Worm (Caenorhabditis elegans): Measurements from ENCODE around the gene sre-10.

Gene sre-10

ce11 chrV:7132248-7132647 is at the start of gene sre-10:
sre-10 (plus strand) TSS chrV:7132548.
- TF ChIP-seq W03F9.2 (tag; optimal IDR thresholded peaks at IDR 0.05) (no peak), dao-5 (tag; optimal IDR thresholded peaks at IDR 0.05) (no peak), him-1 (tag; optimal IDR thresholded peaks at IDR 0.05) (no peak)

ce11 chrV:7084612-7085139 is 47.7 kb upstream of the sre-10 start, which contains the start of gene mys-1:
mys-1 (minus strand) TSS chrV:7084662.
- TF ChIP-seq W03F9.2 (tag; optimal IDR thresholded peaks at IDR 0.05) (peak; percentile 55), dao-5 (tag; optimal IDR thresholded peaks at IDR 0.05) (no peak), him-1 (tag; optimal IDR thresholded peaks at IDR 0.05) (peak; percentile 0)

- no peak for TF ChIP-seq him-1 (tag; optimal IDR thresholded peaks at IDR 0.05)
- TF ChIP-seq W03F9.2 (tag; optimal IDR thresholded peaks at IDR 0.05): no peak
- no peak for TF ChIP-seq dao-5 (tag; optimal IDR thresholded peaks at IDR 0.05)
Measured at ce11 chrV:7085518-7086104, 46.7 kb upstream of the sre-10 start, which contains the start of gene VC5.2. VC5.2 (plus strand) TSS chrV:7085956.

ce11 chrV:7087340-7087739 is 45.0 kb upstream of the sre-10 start:
- TF ChIP-seq dao-5 (tag; optimal IDR thresholded peaks at IDR 0.05) (no peak), W03F9.2 (tag; optimal IDR thresholded peaks at IDR 0.05) (no peak), him-1 (tag; optimal IDR thresholded peaks at IDR 0.05) (no peak)

- TF ChIP-seq dao-5 (tag; optimal IDR thresholded peaks at IDR 0.05) (no peak), W03F9.2 (tag; optimal IDR thresholded peaks at IDR 0.05) (peak; percentile 7)
Measured at ce11 chrV:7089217-7089616, 43.1 kb upstream of the sre-10 start.

- TF ChIP-seq W03F9.2 (tag; optimal IDR thresholded peaks at IDR 0.05): no peak
- TF ChIP-seq him-1 (tag; optimal IDR thresholded peaks at IDR 0.05): no peak
- TF ChIP-seq dao-5 (tag; optimal IDR thresholded peaks at IDR 0.05): no peak
Measured at ce11 chrV:7091287-7091686, 41.1 kb upstream of the sre-10 start, which contains the start of gene nhr-286. nhr-286 (minus strand) TSS chrV:7091610.

- no peak for TF ChIP-seq dao-5 (tag; optimal IDR thresholded peaks at IDR 0.05)
- peak; percentile 42 for TF ChIP-seq W03F9.2 (tag; optimal IDR thresholded peaks at IDR 0.05)
- no peak for TF ChIP-seq him-1 (tag; optimal IDR thresholded peaks at IDR 0.05)
Measured at ce11 chrV:7093720-7094401, 38.5 kb upstream of the sre-10 start, which contains the start of gene nhr-135. nhr-135 (minus strand) TSS chrV:7093770.

ce11 chrV:7095254-7095990 is 36.9 kb upstream of the sre-10 start:
- TF ChIP-seq him-1 (tag; optimal IDR thresholded peaks at IDR 0.05) (no peak), W03F9.2 (tag; optimal IDR thresholded peaks at IDR 0.05) (no peak), dao-5 (tag; optimal IDR thresholded peaks at IDR 0.05) (no peak)

- TF ChIP-seq W03F9.2 (tag; optimal IDR thresholded peaks at IDR 0.05): no peak
- no peak for TF ChIP-seq him-1 (tag; optimal IDR thresholded peaks at IDR 0.05)
- TF ChIP-seq dao-5 (tag; optimal IDR thresholded peaks at IDR 0.05): no peak
Measured at ce11 chrV:7096129-7096730, 36.1 kb upstream of the sre-10 start.

ce11 chrV:7096811-7097210 is 35.5 kb upstream of the sre-10 start:
- no peak for TF ChIP-seq dao-5 (tag; optimal IDR thresholded peaks at IDR 0.05)
- TF ChIP-seq him-1 (tag; optimal IDR thresholded peaks at IDR 0.05): no peak
- no peak for TF ChIP-seq W03F9.2 (tag; optimal IDR thresholded peaks at IDR 0.05)

ce11 chrV:7103247-7103646 is 29.1 kb upstream of the sre-10 start, which contains the start of gene odr-2:
odr-2 (plus strand) TSS chrV:7103547.
- no peak for TF ChIP-seq him-1 (tag; optimal IDR thresholded peaks at IDR 0.05)
- no peak for TF ChIP-seq dao-5 (tag; optimal IDR thresholded peaks at IDR 0.05)
- TF ChIP-seq W03F9.2 (tag; optimal IDR thresholded peaks at IDR 0.05): no peak

ce11 chrV:7106499-7107152 is 25.7 kb upstream of the sre-10 start:
- peak; percentile 17 for TF ChIP-seq him-1 (tag; optimal IDR thresholded peaks at IDR 0.05)
- no peak for TF ChIP-seq W03F9.2 (tag; optimal IDR thresholded peaks at IDR 0.05)

ce11 chrV:7110370-7110769 is 22.0 kb upstream of the sre-10 start:
- TF ChIP-seq him-1 (tag; optimal IDR thresholded peaks at IDR 0.05) (no peak), W03F9.2 (tag; optimal IDR thresholded peaks at IDR 0.05) (no peak), dao-5 (tag; optimal IDR thresholded peaks at IDR 0.05) (no peak)

All from whole organism, L4/young adult.